Worm (Caenorhabditis elegans) whole organism, midembryonic: ENCODE results near the gene rap-1.

Source experiments
- T22C8.4 ChIP-seq: fragments of 200-800 bp; sonication (Bioruptor generic); IDR thresholded peaks from 2 replicates; pipeline ENCODE4 v1.3.6; 2022; ENCODE audit warnings: missing genetic modification characterization, missing compliant biosample characterization
- flt-1 ChIP-seq: fragments of 200-800 bp; sonication (Bioruptor generic); IDR thresholded peaks from 2 replicates; pipeline ENCODE4 v1.3.6; 2022; ENCODE audit warnings: missing genetic modification characterization, missing compliant biosample characterization
- ref-1 ChIP-seq: fragments of 200-800 bp; sonication (Bioruptor generic); conservative IDR thresholded peaks from 2 replicates; pipeline ENCODE4 v1.3.6; 2022; ENCODE audit warnings: missing genetic modification reagents, missing genetic modification characterization, missing compliant biosample characterization
- tab-1 ChIP-seq: fragments of 200-800 bp; sonication (Bioruptor generic); IDR thresholded peaks from 2 replicates; pipeline ENCODE4 v1.3.6; 2022; ENCODE audit warnings: missing genetic modification characterization, missing compliant biosample characterization
- ztf-29 ChIP-seq: fragments of 200-800 bp; sonication (Bioruptor generic); IDR thresholded peaks from 2 replicates; pipeline ENCODE4 v1.3.6; 2022; ENCODE audit warnings: missing genetic modification reagents, missing genetic modification characterization, missing compliant biosample characterization

- no peak for TF ChIP-seq ztf-29 (GFP tag; lab: Robert Waterston, UW)
- TF ChIP-seq ref-1 (GFP tag; lab: Robert Waterston, UW) = no peak
- no peak for TF ChIP-seq flt-1 (GFP tag; lab: Robert Waterston, UW)
- no peak for TF ChIP-seq T22C8.4 (GFP tag; lab: Robert Waterston, UW)
- no peak for TF ChIP-seq tab-1 (GFP tag; lab: Robert Waterston, UW)
These were observed 12.5 kb downstream of the rap-1 start, which contains the start of gene C27B7.6 for ce11 chrIV:8906164-8906563.
